ENCODE assay signal across 6 worm cellular contexts in the genomic region with DNA sequence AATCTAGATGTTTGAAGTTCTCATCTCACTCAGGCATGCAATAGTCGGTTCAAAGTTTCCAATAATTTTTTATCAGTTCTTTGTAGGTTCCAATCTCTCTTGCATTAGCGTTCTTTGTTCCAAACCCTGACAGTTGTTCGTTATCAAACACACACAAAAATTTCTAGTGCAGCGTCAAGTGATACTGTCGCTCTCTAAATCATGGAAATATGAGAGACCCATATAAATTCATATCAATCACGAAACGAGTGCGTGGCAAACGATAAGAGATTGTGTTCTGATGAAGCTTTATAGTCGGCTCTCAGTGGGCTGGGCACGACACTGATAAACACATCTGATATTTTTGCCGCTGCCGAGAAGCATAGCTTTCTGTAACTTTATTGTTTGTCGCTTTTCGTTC.
TF ChIP-seq lines count a peak whose summit lies in the region.

No protein-coding gene starts in this region.

TF ChIP-seq in whole organism, L1 larva, 84 proteins besides CTCF, POLR2A, EP300 and RAD21 (continues in another document):
- TF ChIP-seq nhr-47 (tag; optimal IDR thresholded peaks at IDR 0.05; lab: Kevin White, UChicago): no peak
- no peak for TF ChIP-seq pag-3 (tag; optimal IDR thresholded peaks at IDR 0.05; lab: Kevin White, UChicago; ENCODE audit: borderline replicate concordance, insufficient read depth)
- no peak for TF ChIP-seq lin-39 (tag; optimal IDR thresholded peaks at IDR 0.05; lab: Kevin White, UChicago)
- no peak for TF ChIP-seq nhr-77 (tag; optimal IDR thresholded peaks at IDR 0.05; lab: Kevin White, UChicago)
- TF ChIP-seq rnt-1 (tag; optimal IDR thresholded peaks at IDR 0.05; lab: Kevin White, UChicago): no peak
- TF ChIP-seq zip-4 (GFP tag; optimal IDR thresholded peaks at IDR 0.05; lab: Kevin White, UChicago): no peak
- TF ChIP-seq snpc-4 (tag; optimal IDR thresholded peaks at IDR 0.05; lab: Kevin White, UChicago): no peak
- no peak for TF ChIP-seq pax-3 (tag; optimal IDR thresholded peaks at IDR 0.05; lab: Kevin White, UChicago)
- no peak for TF ChIP-seq nhr-237 (tag; optimal IDR thresholded peaks at IDR 0.05; lab: Kevin White, UChicago)
- peak; percentile 95 for TF ChIP-seq elt-2 (tag; optimal IDR thresholded peaks at IDR 0.05; lab: Kevin White, UChicago)
- no peak for TF ChIP-seq blmp-1 (tag; optimal IDR thresholded peaks at IDR 0.05; lab: Kevin White, UChicago)
- no peak for TF ChIP-seq unc-86 (tag; optimal IDR thresholded peaks at IDR 0.05; lab: Kevin White, UChicago)
- no peak for TF ChIP-seq C04F5.9 (tag; optimal IDR thresholded peaks at IDR 0.05; lab: Kevin White, UChicago)
- TF ChIP-seq nhr-84 (tag; optimal IDR thresholded peaks at IDR 0.05; lab: Kevin White, UChicago): no peak
- no peak for TF ChIP-seq egl-27 (tag; optimal IDR thresholded peaks at IDR 0.05; lab: Kevin White, UChicago)

TF ChIP-seq in whole organism, L2 larva, 48 proteins besides CTCF, POLR2A, EP300 and RAD21 (continues in another document):
- peak; percentile 88 for TF ChIP-seq fos-1 (tag; optimal IDR thresholded peaks at IDR 0.05; lab: Kevin White, UChicago)
- peak; percentile 93 for TF ChIP-seq crh-2 (tag; optimal IDR thresholded peaks at IDR 0.05; lab: Kevin White, UChicago)
- no peak for TF ChIP-seq nhr-12 (tag; optimal IDR thresholded peaks at IDR 0.05; lab: Kevin White, UChicago)
- no peak for TF ChIP-seq unc-55 (GFP tag; optimal IDR thresholded peaks at IDR 0.05; lab: Kevin White, UChicago)
- TF ChIP-seq elt-3 (tag; optimal IDR thresholded peaks at IDR 0.05; lab: Kevin White, UChicago): no peak
- no peak for TF ChIP-seq zag-1 (tag; optimal IDR thresholded peaks at IDR 0.05; lab: Kevin White, UChicago)
- peak in 1 of 2 experiments; percentile 8 for TF ChIP-seq lsy-2 (tag; optimal IDR thresholded peaks at IDR 0.05; lab: Kevin White, UChicago)
- peak; percentile 23 for TF ChIP-seq sma-3 (GFP tag; optimal IDR thresholded peaks at IDR 0.05; lab: Kevin White, UChicago)
- no peak for TF ChIP-seq nhr-77 (tag; optimal IDR thresholded peaks at IDR 0.05; lab: Kevin White, UChicago)
- TF ChIP-seq nhr-129 (tag; optimal IDR thresholded peaks at IDR 0.05; lab: Kevin White, UChicago): peak; percentile 22
- TF ChIP-seq ceh-16 (tag; optimal IDR thresholded peaks at IDR 0.05; lab: Kevin White, UChicago): no peak
- no peak for TF ChIP-seq R02D3.7 (tag; optimal IDR thresholded peaks at IDR 0.05; lab: Kevin White, UChicago)
- no peak for TF ChIP-seq skn-1 (tag; optimal IDR thresholded peaks at IDR 0.05; lab: Kevin White, UChicago)
- peak; percentile 73 for TF ChIP-seq sma-9 (GFP tag; optimal IDR thresholded peaks at IDR 0.05; lab: Kevin White, UChicago)
- no peak for TF ChIP-seq sma-9 (tag; optimal IDR thresholded peaks at IDR 0.05; lab: Kevin White, UChicago)

TF ChIP-seq in whole organism, L3 larva, 47 proteins besides CTCF, POLR2A, EP300 and RAD21 (continues in another document):
- TF ChIP-seq pqm-1 (tag; optimal IDR thresholded peaks at IDR 0.05; lab: Kevin White, UChicago): peak; percentile 96
- peak; percentile 99 for TF ChIP-seq elt-2 (tag; optimal IDR thresholded peaks at IDR 0.05; lab: Kevin White, UChicago)
- no peak for TF ChIP-seq elt-1 (tag; optimal IDR thresholded peaks at IDR 0.05; lab: Kevin White, UChicago)
- no peak for TF ChIP-seq egl-5 (tag; optimal IDR thresholded peaks at IDR 0.05; lab: Kevin White, UChicago)
- TF ChIP-seq nfya-1 (tag; optimal IDR thresholded peaks at IDR 0.05; lab: Kevin White, UChicago; ENCODE audit: insufficient read depth): no peak
- no peak for TF ChIP-seq fos-1 (tag; optimal IDR thresholded peaks at IDR 0.05; lab: Kevin White, UChicago)
- no peak for TF ChIP-seq ama-1 (optimal IDR thresholded peaks at IDR 0.05; lab: Kevin White, UChicago)
- no peak for TF ChIP-seq R02D3.7 (tag; optimal IDR thresholded peaks at IDR 0.05; lab: Kevin White, UChicago)
- no peak for TF ChIP-seq lsy-12 (tag; optimal IDR thresholded peaks at IDR 0.05; lab: Kevin White, UChicago)
- no peak for TF ChIP-seq nhr-76 (tag; optimal IDR thresholded peaks at IDR 0.05; lab: Kevin White, UChicago)
- no peak for TF ChIP-seq tbx-2 (tag; optimal IDR thresholded peaks at IDR 0.05; lab: Kevin White, UChicago)
- no peak for TF ChIP-seq aly-2 (tag; optimal IDR thresholded peaks at IDR 0.05; lab: Kevin White, UChicago)
- no peak for TF ChIP-seq daf-12 (tag; optimal IDR thresholded peaks at IDR 0.05; lab: Kevin White, UChicago)
- peak in 1 of 3 experiments; percentile 46 for TF ChIP-seq elt-3 (tag; optimal IDR thresholded peaks at IDR 0.05; lab: Kevin White, UChicago)
- TF ChIP-seq nhr-77 (tag; optimal IDR thresholded peaks at IDR 0.05; lab: Kevin White, UChicago): no peak

TF ChIP-seq in whole organism, L4 larva, 104 proteins besides CTCF, POLR2A, EP300 and RAD21 (continues in another document):
- TF ChIP-seq ceh-32 (tag; optimal IDR thresholded peaks at IDR 0.05; lab: Kevin White, UChicago; ENCODE audit: poor library complexity) (no peak), aly-2 (tag; optimal IDR thresholded peaks at IDR 0.05; lab: Kevin White, UChicago) (no peak), F10B5.3 (tag; optimal IDR thresholded peaks at IDR 0.05; lab: Kevin White, UChicago) (no peak), lin-15B (tag; optimal IDR thresholded peaks at IDR 0.05; lab: Kevin White, UChicago) (no peak), hmg-1.1 (GFP tag; IDR thresholded peaks at IDR 0.05; lab: Robert Waterston, UW) (no peak), mes-2 (tag; optimal IDR thresholded peaks at IDR 0.05; lab: Kevin White, UChicago; ENCODE audit: poor library complexity, severe bottlenecking) (peak; percentile 51), mxl-3 (GFP tag; optimal IDR thresholded peaks at IDR 0.05; lab: Kevin White, UChicago) (peak; percentile 40), skn-1 (tag; optimal IDR thresholded peaks at IDR 0.05; lab: Kevin White, UChicago) (no peak), fos-1 (tag; optimal IDR thresholded peaks at IDR 0.05; lab: Kevin White, UChicago) (no peak), unc-130 (GFP tag; optimal IDR thresholded peaks at IDR 0.05; lab: Kevin White, UChicago) (no peak), arid-1 (GFP tag; conservative IDR thresholded peaks at IDR 0.05; lab: Robert Waterston, UW) (peak; percentile 40; the same call in 1 of the 2 replicates), nhr-111 (GFP tag; optimal IDR thresholded peaks at IDR 0.05; lab: Kevin White, UChicago) (no peak), nhr-237 (tag; optimal IDR thresholded peaks at IDR 0.05; lab: Kevin White, UChicago) (no peak), tra-1 (GFP tag; IDR thresholded peaks at IDR 0.05; lab: Robert Waterston, UW) (peak; percentile 80; the same call in 1 of the 2 replicates), nhr-28 (tag; optimal IDR thresholded peaks at IDR 0.05; lab: Kevin White, UChicago) (peak; percentile 99), ceh-28 (tag; optimal IDR thresholded peaks at IDR 0.05; lab: Kevin White, UChicago) (no peak)

TF ChIP-seq in whole organism, late embryonic, 69 proteins besides CTCF, POLR2A, EP300 and RAD21:
- TF ChIP-seq ahr-1 (tag; optimal IDR thresholded peaks at IDR 0.05; lab: Kevin White, UChicago) (no peak), dve-1 (tag; optimal IDR thresholded peaks at IDR 0.05; lab: Kevin White, UChicago) (no peak), elt-2 (tag; optimal IDR thresholded peaks at IDR 0.05; lab: Kevin White, UChicago) (peak; percentile 87)

TF ChIP-seq in whole organism, young adult, 124 proteins besides CTCF, POLR2A, EP300 and RAD21 (continues in another document):
- no peak for TF ChIP-seq hlh-26 (GFP tag; conservative IDR thresholded peaks at IDR 0.05; lab: Robert Waterston, UW)
- no peak for TF ChIP-seq snpc-1.3 (tag; optimal IDR thresholded peaks at IDR 0.05; lab: Kevin White, UChicago; ENCODE audit: insufficient read depth)
- no peak for TF ChIP-seq zfh-2 (GFP tag; conservative IDR thresholded peaks at IDR 0.05; lab: Robert Waterston, UW)
- TF ChIP-seq ceh-58 (GFP tag; IDR thresholded peaks at IDR 0.05; lab: Robert Waterston, UW): no peak
- TF ChIP-seq aptf-2 (GFP tag; conservative IDR thresholded peaks at IDR 0.05; lab: Robert Waterston, UW): no peak
- TF ChIP-seq cebp-2 (GFP tag; IDR thresholded peaks at IDR 0.05; lab: Robert Waterston, UW): 0 out of 2 replicates have a peak, but pooled peaks have one; percentile 71
- no peak for TF ChIP-seq ccch-3 (GFP tag; optimal IDR thresholded peaks at IDR 0.05; lab: Kevin White, UChicago)
- no peak for TF ChIP-seq lag-1 (GFP tag; IDR thresholded peaks at IDR 0.05; lab: Robert Waterston, UW)
- TF ChIP-seq nhr-80 (tag; optimal IDR thresholded peaks at IDR 0.05; lab: Kevin White, UChicago): peak; percentile 95
- no peak for TF ChIP-seq C17E4.6 (GFP tag; IDR thresholded peaks at IDR 0.05; lab: Robert Waterston, UW)
- TF ChIP-seq K11D2.4 (GFP tag; IDR thresholded peaks at IDR 0.05; lab: Robert Waterston, UW): no peak
- TF ChIP-seq lin-54 (GFP tag; optimal IDR thresholded peaks at IDR 0.05; lab: Kevin White, UChicago): no peak
- TF ChIP-seq efl-1 (GFP tag; optimal IDR thresholded peaks at IDR 0.05; lab: Kevin White, UChicago): no peak
- no peak for TF ChIP-seq bed-1 (GFP tag; IDR thresholded peaks at IDR 0.05; lab: Robert Waterston, UW)
- TF ChIP-seq hsf-1 (GFP tag; IDR thresholded peaks at IDR 0.05; lab: Robert Waterston, UW): no peak
- TF ChIP-seq F49E8.2 (tag; optimal IDR thresholded peaks at IDR 0.05; lab: Kevin White, UChicago; ENCODE audit: insufficient read depth): no peak
- no peak for TF ChIP-seq ceh-27 (GFP tag; optimal IDR thresholded peaks at IDR 0.05; lab: Kevin White, UChicago)
- TF ChIP-seq pbrm-1 (GFP tag; IDR thresholded peaks at IDR 0.05; lab: Robert Waterston, UW): no peak
- no peak for TF ChIP-seq tbx-9 (tag; optimal IDR thresholded peaks at IDR 0.05; lab: Kevin White, UChicago; ENCODE audit: borderline replicate concordance)
- TF ChIP-seq nhr-90 (tag; optimal IDR thresholded peaks at IDR 0.05; lab: Kevin White, UChicago): peak; percentile 16
- TF ChIP-seq hmg-20 (GFP tag; IDR thresholded peaks at IDR 0.05; lab: Robert Waterston, UW): no peak
- TF ChIP-seq egl-18 (GFP tag; IDR thresholded peaks at IDR 0.05; lab: Robert Waterston, UW): no peak
- TF ChIP-seq tbp1 (GFP tag; optimal IDR thresholded peaks at IDR 0.05; lab: Kevin White, UChicago): peak; percentile 38
- TF ChIP-seq attf-6 (GFP tag; IDR thresholded peaks at IDR 0.05; lab: Robert Waterston, UW): no peak
- no peak for TF ChIP-seq ztf-18 (tag; optimal IDR thresholded peaks at IDR 0.05; lab: Kevin White, UChicago)
- no peak for TF ChIP-seq K12H6.12 (tag; optimal IDR thresholded peaks at IDR 0.05; lab: Kevin White, UChicago)
- no peak for TF ChIP-seq madf-8 (GFP tag; conservative IDR thresholded peaks at IDR 0.05; lab: Robert Waterston, UW)
- peak; percentile 28 for TF ChIP-seq ZK185.1 (tag; optimal IDR thresholded peaks at IDR 0.05; lab: Kevin White, UChicago; ENCODE audit: poor library complexity, severe bottlenecking)
- TF ChIP-seq F52B5.7 (tag; optimal IDR thresholded peaks at IDR 0.05; lab: Kevin White, UChicago): no peak
- TF ChIP-seq unc-62 (GFP tag; optimal IDR thresholded peaks at IDR 0.05; lab: Kevin White, UChicago): peak; percentile 44
- TF ChIP-seq ztf-22 (GFP tag; optimal IDR thresholded peaks at IDR 0.05; lab: Kevin White, UChicago): peak; percentile 27
- peak; percentile 74 for TF ChIP-seq nfyb-1 (GFP tag; IDR thresholded peaks at IDR 0.05; lab: Robert Waterston, UW)
